Worm (Caenorhabditis elegans) whole organism, L3 larva: ENCODE results near the gene frpr-6.
A peak's percentile ranks its signal among the peaks of the same experiment; 100 is the strongest.

ENCODE experiments used
- R02D3.7 ChIP-seq: fragments of 150-350 bp; optimal IDR thresholded peaks from 2 replicates; lab custom pipeline; 2014; ENCODE audit warnings: missing biosample characterization, missing genetic modification characterization
- ZK546.5 ChIP-seq: sonication (generic microtip); optimal IDR thresholded peaks from 2 replicates; lab custom pipeline; 2017; ENCODE audit warnings: missing biosample characterization, missing genetic modification characterization
- ama-1 ChIP-seq: fragments of 150-350 bp; optimal IDR thresholded peaks from 2 replicates; lab custom pipeline; 2018
- ceh-28 ChIP-seq: fragments of 150-350 bp; optimal IDR thresholded peaks from 2 replicates; lab custom pipeline; 2014; ENCODE audit warnings: missing biosample characterization, missing genetic modification reagents, missing genetic modification characterization
- ceh-82 ChIP-seq: fragments of 150-350 bp; optimal IDR thresholded peaks from 2 replicates; lab custom pipeline; 2014; ENCODE audit warnings: missing biosample characterization, missing genetic modification characterization
- ceh-9 ChIP-seq: sonication (generic microtip); optimal IDR thresholded peaks from 2 replicates; lab custom pipeline; 2018; ENCODE audit warnings: missing biosample characterization, missing genetic modification characterization
- egl-27 ChIP-seq: sonication (generic microtip); optimal IDR thresholded peaks from 4 replicates; lab custom pipeline; 2017; ENCODE audit warnings: missing biosample characterization, missing genetic modification reagents, missing genetic modification characterization
- egl-5 ChIP-seq: fragments of 150-350 bp; optimal IDR thresholded peaks from 2 replicates; lab custom pipeline; 2017; ENCODE audit warnings: missing biosample characterization, missing genetic modification reagents, missing genetic modification characterization, inconsistent platforms
- elt-1 ChIP-seq: fragments of 150-350 bp; optimal IDR thresholded peaks from 2 replicates; lab custom pipeline; 2014; ENCODE audit warnings: missing biosample characterization, missing genetic modification characterization
- elt-2 ChIP-seq: sonication (generic microtip); optimal IDR thresholded peaks from 2 replicates; lab custom pipeline; 2016; ENCODE audit warnings: missing genetic modification reagents, mild to moderate bottlenecking, missing genetic modification characterization, missing compliant biosample characterization
- elt-3 ChIP-seq, 3 experiments: fragments of 150-350 bp in 1 of 3; sonication (generic microtip) in 2 of 3; optimal IDR thresholded peaks; 2 replicates in 2 of 3; 4 replicates in 1 of 3; lab custom pipeline; 2014 to 2017; ENCODE audit warnings: missing biosample characterization in 3 of 3, missing genetic modification characterization in 3 of 3
- eor-1 ChIP-seq, 2 experiments: fragments of 150-350 bp; optimal IDR thresholded peaks; 2 replicates each; lab custom pipeline; 2014 to 2018; ENCODE audit warnings: missing biosample characterization in 2 of 2, missing genetic modification characterization in 2 of 2
- fkh-10 ChIP-seq: sonication (generic microtip); optimal IDR thresholded peaks from 2 replicates; lab custom pipeline; 2017; ENCODE audit warnings: missing biosample characterization, missing genetic modification reagents, missing genetic modification characterization
- fkh-2 ChIP-seq: fragments of 150-350 bp; optimal IDR thresholded peaks from 2 replicates; lab custom pipeline; 2014; ENCODE audit warnings: missing biosample characterization, missing genetic modification reagents, missing genetic modification characterization
- hmg-11 ChIP-seq: sonication (generic microtip); optimal IDR thresholded peaks from 2 replicates; lab custom pipeline; 2016; ENCODE audit warnings: missing genetic modification characterization, missing compliant biosample characterization
- jun-1 ChIP-seq: fragments of 150-350 bp; optimal IDR thresholded peaks from 2 replicates; lab custom pipeline; 2014; ENCODE audit warnings: missing biosample characterization, missing genetic modification reagents, missing genetic modification characterization
- lin-15B ChIP-seq: fragments of 150-350 bp; optimal IDR thresholded peaks from 2 replicates; lab custom pipeline; 2014; ENCODE audit warnings: missing biosample characterization, missing genetic modification characterization
- lin-39 ChIP-seq: fragments of 150-350 bp; optimal IDR thresholded peaks from 2 replicates; lab custom pipeline; 2018; ENCODE audit warnings: missing biosample characterization, missing genetic modification reagents, missing genetic modification characterization
- lsy-12 ChIP-seq: sonication (generic microtip); optimal IDR thresholded peaks from 2 replicates; lab custom pipeline; 2016; ENCODE audit warnings: mild to moderate bottlenecking, missing genetic modification characterization, missing compliant biosample characterization
- mdl-1 ChIP-seq: fragments of 150-350 bp; optimal IDR thresholded peaks from 2 replicates; lab custom pipeline; 2014; ENCODE audit warnings: missing biosample characterization, missing genetic modification characterization
- mml-1 ChIP-seq: fragments of 150-350 bp; sonication (generic microtip); optimal IDR thresholded peaks from 3 replicates; lab custom pipeline; 2014; ENCODE audit warnings: missing biosample characterization, missing genetic modification characterization
- nfya-1 ChIP-seq: sonication (generic microtip); optimal IDR thresholded peaks from 2 replicates; lab custom pipeline; 2017; ENCODE audit warnings: missing genetic modification characterization, mild to moderate bottlenecking, missing compliant biosample characterization, antibody characterized with exemption, moderate library complexity; ENCODE audit not compliant: insufficient read depth
- nhr-11 ChIP-seq: fragments of 150-350 bp; optimal IDR thresholded peaks from 2 replicates; lab custom pipeline; 2014; ENCODE audit warnings: missing biosample characterization, missing genetic modification characterization
- nhr-237 ChIP-seq: fragments of 150-350 bp; optimal IDR thresholded peaks from 2 replicates; lab custom pipeline; 2014; ENCODE audit warnings: missing biosample characterization, missing genetic modification characterization
- nhr-25 ChIP-seq: sonication (generic microtip); optimal IDR thresholded peaks from 2 replicates; lab custom pipeline; 2017; ENCODE audit warnings: missing biosample characterization, missing genetic modification characterization
- nhr-76 ChIP-seq: fragments of 150-350 bp; sonication (generic microtip); optimal IDR thresholded peaks from 5 replicates; lab custom pipeline; 2014; ENCODE audit warnings: missing biosample characterization, missing genetic modification characterization
- nhr-77 ChIP-seq: fragments of 150-350 bp; optimal IDR thresholded peaks from 2 replicates; lab custom pipeline; 2014; ENCODE audit warnings: missing biosample characterization, missing genetic modification characterization
- pha-4 ChIP-seq: fragments of 150-350 bp; optimal IDR thresholded peaks from 2 replicates; lab custom pipeline; 2014; ENCODE audit warnings: missing biosample characterization, missing genetic modification reagents, missing genetic modification characterization
- sea-2 ChIP-seq: fragments of 150-350 bp; sonication (generic microtip); optimal IDR thresholded peaks from 4 replicates; lab custom pipeline; 2014; ENCODE audit warnings: missing biosample characterization, missing genetic modification reagents, missing genetic modification characterization
- snpc-4 ChIP-seq: fragments of 150-350 bp; optimal IDR thresholded peaks from 2 replicates; lab custom pipeline; 2014; ENCODE audit warnings: missing biosample characterization, missing genetic modification characterization
- unc-39 ChIP-seq: sonication (generic microtip); optimal IDR thresholded peaks from 4 replicates; lab custom pipeline; 2017; ENCODE audit warnings: missing biosample characterization, missing genetic modification characterization
- unc-62 ChIP-seq: fragments of 150-350 bp; sonication (generic microtip); optimal IDR thresholded peaks from 4 replicates; lab custom pipeline; 2014; ENCODE audit warnings: missing biosample characterization, missing genetic modification reagents, missing genetic modification characterization
- ztf-11 ChIP-seq: fragments of 150-350 bp; optimal IDR thresholded peaks from 2 replicates; lab custom pipeline; 2014; ENCODE audit warnings: missing biosample characterization, missing genetic modification characterization
- ztf-4 ChIP-seq: fragments of 150-350 bp; optimal IDR thresholded peaks from 2 replicates; lab custom pipeline; 2014; ENCODE audit warnings: missing biosample characterization, missing genetic modification characterization

The frpr-6 gene

ce11 chrV:9133950-9134349 is 33.0 kb upstream of the frpr-6 start, which contains the start of gene B0222.1:
Gene B0222.1 (plus strand): TSS chrV:9134255.
- TF ChIP-seq ztf-4 (tag; lab: Kevin White, UChicago): no peak
- peak; percentile 3 for TF ChIP-seq nhr-11 (tag; lab: Kevin White, UChicago)
- TF ChIP-seq ceh-28 (tag; lab: Kevin White, UChicago): no peak

ce11 chrV:9132043-9132442 is 31.1 kb upstream of the frpr-6 start, which contains the start of gene F21C10.1:
Gene F21C10.1 (plus strand): TSS chrV:9132343.
- TF ChIP-seq hmg-11 (tag; lab: Kevin White, UChicago): no peak
- TF ChIP-seq nhr-11 (tag; lab: Kevin White, UChicago): no peak
- TF ChIP-seq, all 47 proteins: peak for 0

ce11 chrV:9130766-9131165 is 29.8 kb upstream of the frpr-6 start, which contains the start of gene F21C10.19:
Gene F21C10.19 (plus strand): TSS chrV:9131066.
- no peak for TF ChIP-seq ceh-9
- TF ChIP-seq nfya-1 (tag; lab: Kevin White, UChicago): no peak
- TF ChIP-seq nhr-76 (tag; lab: Kevin White, UChicago): no peak
- TF ChIP-seq elt-3 (tag; optimal IDR thresholded peaks at IDR 0.05; lab: Kevin White, UChicago): no peak
- TF ChIP-seq egl-27 (tag; lab: Kevin White, UChicago): no peak
- TF ChIP-seq snpc-4 (tag; lab: Kevin White, UChicago): no peak
- TF ChIP-seq lin-39 (tag; lab: Kevin White, UChicago): no peak
- TF ChIP-seq unc-39 (tag; lab: Kevin White, UChicago): no peak
- TF ChIP-seq ama-1 (lab: Kevin White, UChicago): no peak
- no peak for TF ChIP-seq ceh-82 (tag; lab: Kevin White, UChicago)
- TF ChIP-seq nhr-77 (tag; lab: Kevin White, UChicago): no peak
- no peak for TF ChIP-seq elt-1 (tag; lab: Kevin White, UChicago)
- TF ChIP-seq hmg-11 (tag; lab: Kevin White, UChicago): no peak
- TF ChIP-seq jun-1: no peak
- no peak for TF ChIP-seq lsy-12
- no peak for TF ChIP-seq ZK546.5 (tag; lab: Kevin White, UChicago)
- TF ChIP-seq sea-2: no peak
- TF ChIP-seq lin-15B (tag; lab: Kevin White, UChicago): no peak
- no peak for TF ChIP-seq ztf-11 (tag; lab: Kevin White, UChicago)

ce11 chrV:9128562-9128961 is 27.6 kb upstream of the frpr-6 start:
- no peak for TF ChIP-seq nhr-25 (tag; lab: Kevin White, UChicago)
- peak; percentile 41 for TF ChIP-seq snpc-4 (tag; lab: Kevin White, UChicago)
- peak; percentile 81 for TF ChIP-seq mdl-1 (tag; lab: Kevin White, UChicago)
- no peak for TF ChIP-seq eor-1 (tag; optimal IDR thresholded peaks at IDR 0.05; lab: Kevin White, UChicago)
- peak; percentile 82 for TF ChIP-seq nhr-11 (tag; lab: Kevin White, UChicago)
- peak; percentile 2 for TF ChIP-seq elt-2 (tag; lab: Kevin White, UChicago)
- peak; percentile 16 for TF ChIP-seq lin-15B (tag; lab: Kevin White, UChicago)
- TF ChIP-seq nhr-237 (tag; lab: Kevin White, UChicago): no peak
- TF ChIP-seq lin-39 (tag; lab: Kevin White, UChicago): peak; percentile 36
- peak; percentile 73 for TF ChIP-seq nfya-1 (tag; lab: Kevin White, UChicago)
- TF ChIP-seq fkh-10 (GFP tag; lab: Kevin White, UChicago): peak; percentile 69

- TF ChIP-seq mdl-1 (tag; lab: Kevin White, UChicago) (no peak), lin-39 (tag; lab: Kevin White, UChicago) (no peak), mml-1 (no peak), nhr-77 (tag; lab: Kevin White, UChicago) (no peak), ceh-82 (tag; lab: Kevin White, UChicago) (no peak), elt-2 (tag; lab: Kevin White, UChicago) (no peak), pha-4 (no peak), egl-27 (tag; lab: Kevin White, UChicago) (no peak), elt-3 (tag; optimal IDR thresholded peaks at IDR 0.05; lab: Kevin White, UChicago) (no peak), snpc-4 (tag; lab: Kevin White, UChicago) (no peak), R02D3.7 (tag; lab: Kevin White, UChicago) (no peak), unc-62 (GFP tag; lab: Kevin White, UChicago) (no peak), egl-5 (no peak), unc-39 (tag; lab: Kevin White, UChicago) (no peak), fkh-2 (tag; lab: Kevin White, UChicago) (no peak)
- TF ChIP-seq, all 47 proteins: peak for 0
Measured at ce11 chrV:9127773-9128172, 26.8 kb upstream of the frpr-6 start, which contains the start of gene F21C10.3. Gene F21C10.3 (plus strand): TSS chrV:9128073.
